Worm (Caenorhabditis elegans) whole organism, L2 larva: ENCODE measurements around the gene egrh-1.

Experiments
- aly-2 ChIP-seq: fragments of 150-350 bp; optimal IDR thresholded peaks from 2 replicates; lab custom pipeline; 2014; ENCODE audit warnings: missing biosample characterization, missing genetic modification characterization
- lin-39 ChIP-seq: fragments of 150-350 bp; optimal IDR thresholded peaks from 2 replicates; lab custom pipeline; 2014; ENCODE audit warnings: missing biosample characterization, missing genetic modification reagents, missing genetic modification characterization
- nhr-25 ChIP-seq: fragments of 150-350 bp; sonication (generic microtip); optimal IDR thresholded peaks from 3 replicates; lab custom pipeline; 2014; ENCODE audit warnings: missing biosample characterization, missing genetic modification characterization
- snpc-4 ChIP-seq: fragments of 150-350 bp; optimal IDR thresholded peaks from 2 replicates; lab custom pipeline; 2014; ENCODE audit warnings: missing biosample characterization, missing genetic modification characterization
- zag-1 ChIP-seq: fragments of 150-350 bp; optimal IDR thresholded peaks from 2 replicates; lab custom pipeline; 2014; ENCODE audit warnings: missing biosample characterization, missing genetic modification characterization

DNA sequence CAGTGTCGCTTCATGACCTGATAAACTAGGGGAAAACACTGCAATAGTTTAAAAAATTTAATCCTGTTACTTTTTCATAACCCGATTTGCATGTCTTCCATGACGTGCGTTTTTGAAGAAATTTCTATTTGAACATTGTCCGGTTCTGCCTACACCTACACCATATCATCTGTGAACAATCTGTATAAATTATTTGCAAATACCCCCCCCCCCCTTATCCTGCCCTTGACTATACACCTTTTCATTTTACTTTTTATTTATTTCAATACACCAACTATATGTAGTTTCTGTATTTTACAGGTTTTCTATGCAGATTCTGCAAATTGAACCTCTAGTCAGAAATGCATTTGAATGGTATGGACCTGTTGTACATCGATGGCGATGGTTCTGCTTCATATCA is 42.5 kb downstream of the egrh-1 start, which contains the start of gene daf-6:
- TF ChIP-seq snpc-4 (no peak), nhr-25 (tag; lab: Kevin White, UChicago) (no peak), aly-2 (tag; lab: Kevin White, UChicago) (no peak), lin-39 (no peak), zag-1 (tag; lab: Kevin White, UChicago) (no peak)
